Fruit fly (Drosophila melanogaster) whole organism, larva: ENCODE results near the gene CG13358.

Source experiments
- noc ChIP-seq: fragments of 200-800 bp; sonication (Bioruptor generic); optimal IDR thresholded peaks from 3 replicates; lab custom pipeline; 2019; ENCODE audit warnings: missing biosample characterization, mild to moderate bottlenecking, missing genetic modification characterization, moderate library complexity

CG13358 gene

DNA sequence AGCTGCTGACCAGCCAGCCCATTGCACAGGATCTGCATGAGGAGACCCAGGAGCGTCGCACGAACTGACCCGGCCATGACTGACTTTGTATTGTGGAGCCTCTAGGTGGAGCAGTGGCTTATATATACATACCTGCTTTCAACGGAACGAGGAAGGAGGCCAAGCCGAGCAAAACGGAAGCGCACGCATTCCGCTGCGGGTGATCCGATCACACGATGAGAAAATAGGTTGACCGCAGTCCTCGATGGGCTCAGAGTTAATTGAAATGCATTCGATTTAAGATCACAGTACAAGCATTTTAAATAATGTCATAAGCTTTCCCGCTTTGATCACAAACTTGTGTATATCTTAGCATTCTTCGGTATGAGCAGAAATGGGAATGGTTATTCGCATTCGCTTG is at the start of gene CG13358:
Gene CG13358 (minus strand): TSS at position 101 of the 400 bp plus-strand sequence.
- TF ChIP-seq noc (tag; lab: Kevin White, UChicago): no peak

DNA sequence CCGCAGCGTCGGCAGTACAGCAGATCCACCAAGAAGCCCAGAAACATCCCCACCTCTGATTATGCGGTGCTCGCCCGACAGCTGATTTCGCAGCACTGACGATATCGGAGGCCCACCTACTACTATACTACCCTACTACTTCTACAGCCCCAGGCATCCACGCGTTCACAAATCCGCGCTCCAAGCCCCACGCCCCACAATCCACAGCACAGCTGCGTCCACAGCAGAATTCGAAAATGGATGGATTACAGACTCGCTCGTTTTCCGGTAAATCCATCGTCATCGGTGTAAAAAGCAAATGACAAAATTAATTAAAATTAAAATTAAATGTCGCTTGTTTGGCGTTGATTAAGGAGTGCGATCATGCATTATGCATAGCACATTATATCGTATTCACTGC is 42.3 kb upstream of the CG13358 start, which contains the start of gene CG3713:
Gene CG3713 (minus strand): TSS at position 101 of the 400 bp plus-strand sequence.
- no peak for TF ChIP-seq noc (tag; lab: Kevin White, UChicago)

DNA sequence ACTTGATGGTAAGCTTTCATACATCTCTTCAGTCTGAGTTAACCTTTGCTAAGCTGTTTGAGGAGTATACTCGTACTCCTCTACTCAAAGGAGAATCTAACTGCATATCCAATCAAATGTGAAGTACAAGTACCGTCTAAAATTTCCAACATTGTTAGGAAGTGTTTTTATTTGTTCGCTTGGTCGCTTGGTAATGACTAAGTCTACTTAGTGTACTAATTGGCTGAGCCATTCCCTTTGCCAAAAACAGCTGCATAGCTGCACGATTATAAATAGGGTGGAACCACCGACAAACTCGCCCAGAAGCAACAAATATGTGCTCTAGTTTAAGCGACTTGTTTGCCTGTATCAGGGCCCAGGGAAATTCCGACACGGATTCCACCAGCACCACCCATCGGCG is 39.8 kb upstream of the CG13358 start, which contains the start of gene CG14635:
Gene CG14635 (plus strand): TSS at position 301 of the 400 bp plus-strand sequence.
- TF ChIP-seq noc (tag; lab: Kevin White, UChicago): no peak

DNA sequence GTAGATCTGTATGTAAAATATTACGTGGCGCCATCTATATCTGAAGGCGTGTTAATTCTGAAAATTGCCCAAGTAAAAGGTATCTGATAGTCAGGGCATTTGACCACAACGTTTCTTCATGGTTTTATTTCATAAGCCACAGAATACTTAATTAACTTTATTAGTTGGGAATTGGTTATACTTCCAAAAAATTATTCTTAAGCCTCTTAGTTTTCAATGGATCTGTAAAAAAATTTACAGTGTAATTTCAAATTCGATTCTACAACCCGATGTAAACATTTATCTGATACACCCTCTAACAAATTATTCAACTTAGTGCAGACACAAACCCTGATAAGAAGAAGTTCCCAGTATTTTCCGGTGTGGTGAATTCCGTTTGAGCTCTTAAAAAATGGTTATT is 38.8 kb upstream of the CG13358 start:
- no peak for TF ChIP-seq noc (tag; lab: Kevin White, UChicago)

DNA sequence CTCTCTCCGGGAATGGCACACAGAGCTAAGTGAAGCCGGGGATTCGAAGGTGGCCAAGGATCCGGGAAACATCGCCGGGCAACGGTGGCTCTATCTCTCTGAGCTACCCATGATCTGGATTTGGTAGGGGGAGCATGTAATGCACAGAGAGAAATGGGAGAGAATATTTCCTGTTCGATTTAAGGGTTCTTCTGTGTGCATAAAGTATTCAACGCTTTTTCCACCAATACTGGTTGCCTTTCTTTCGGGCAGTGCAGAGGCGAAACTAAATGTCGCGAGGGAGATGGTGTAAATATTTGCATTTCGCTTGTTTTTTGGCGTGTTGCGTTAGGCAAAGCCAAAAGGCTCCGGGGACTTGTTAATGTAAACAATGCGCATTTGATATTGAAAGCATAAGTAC is 37.2 kb upstream of the CG13358 start:
- no peak for TF ChIP-seq noc (tag; lab: Kevin White, UChicago)

DNA sequence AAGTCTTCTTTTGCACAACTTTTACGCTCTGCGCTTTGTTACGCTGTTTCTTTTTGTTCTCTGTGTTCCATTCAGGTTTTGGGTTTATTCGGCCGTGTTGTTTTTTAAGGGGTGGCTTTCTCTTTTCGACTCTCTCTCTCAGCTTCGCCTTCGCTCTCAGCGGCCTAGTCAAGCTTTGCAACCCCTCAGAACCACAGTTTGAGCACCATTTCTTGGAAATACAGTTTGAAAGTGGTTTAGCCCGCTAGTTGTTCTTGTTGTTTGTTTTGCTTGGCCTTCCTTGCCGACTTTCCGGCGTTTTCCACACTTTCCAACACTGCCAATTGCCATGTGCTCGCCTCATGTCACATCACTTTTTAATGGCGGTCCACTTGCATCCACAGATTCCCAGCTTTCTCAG is 36.3 kb upstream of the CG13358 start:
- TF ChIP-seq noc (tag; lab: Kevin White, UChicago): no peak

DNA sequence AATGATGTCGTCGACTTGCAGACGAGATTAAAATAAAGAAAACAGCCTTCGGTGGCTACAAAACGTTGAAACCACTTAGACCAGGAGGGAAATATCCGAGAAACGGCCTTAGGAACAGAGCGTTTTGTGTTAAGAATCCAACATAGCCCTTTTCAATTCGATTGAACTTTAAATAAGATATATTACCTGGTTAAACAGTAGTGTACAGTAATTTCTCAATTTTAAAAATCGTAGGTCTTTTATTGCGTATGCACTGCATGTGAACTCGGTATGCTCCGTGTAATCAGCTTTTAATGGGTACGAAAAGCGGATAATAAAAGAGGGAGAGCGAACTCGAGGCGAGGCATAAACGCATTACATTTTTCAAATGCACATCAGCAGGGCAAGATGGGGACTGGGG is 33.3 kb upstream of the CG13358 start:
- TF ChIP-seq noc (tag; lab: Kevin White, UChicago): no peak

DNA sequence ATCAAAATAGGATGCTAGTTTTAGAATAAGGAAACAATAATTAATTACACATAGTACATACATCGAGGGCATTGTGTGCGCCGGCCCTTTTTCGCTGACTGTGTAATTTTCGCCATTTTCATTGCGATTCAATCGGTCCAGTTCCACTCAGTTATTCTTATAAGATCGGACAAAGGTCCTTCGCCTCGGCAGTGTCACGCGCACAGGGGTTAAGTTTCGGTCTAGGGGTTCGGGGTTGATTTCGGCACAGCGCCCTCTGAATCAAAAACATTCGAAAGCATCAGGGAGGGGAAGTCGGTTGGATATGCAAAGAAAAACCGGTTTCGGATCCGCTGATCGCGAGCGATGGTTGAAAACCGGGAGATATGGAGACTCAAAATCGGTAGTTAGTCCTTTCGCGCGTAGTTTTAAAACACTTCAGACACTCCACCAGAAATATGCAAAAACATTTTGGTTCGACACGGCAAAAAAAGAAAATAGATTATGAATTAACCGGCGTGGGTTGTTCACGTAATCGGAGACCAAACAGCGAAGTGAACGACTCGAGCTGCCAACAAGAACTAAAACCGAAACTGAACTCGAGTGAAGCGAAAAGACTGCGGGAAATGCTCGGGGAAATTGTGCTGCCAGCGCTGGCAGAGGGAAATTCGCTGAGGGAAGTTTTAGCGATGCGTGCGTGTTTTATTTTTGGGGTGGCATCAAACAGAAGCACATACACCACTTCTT is 31.4 kb upstream of the CG13358 start:
- no peak for TF ChIP-seq noc (tag; lab: Kevin White, UChicago)

DNA sequence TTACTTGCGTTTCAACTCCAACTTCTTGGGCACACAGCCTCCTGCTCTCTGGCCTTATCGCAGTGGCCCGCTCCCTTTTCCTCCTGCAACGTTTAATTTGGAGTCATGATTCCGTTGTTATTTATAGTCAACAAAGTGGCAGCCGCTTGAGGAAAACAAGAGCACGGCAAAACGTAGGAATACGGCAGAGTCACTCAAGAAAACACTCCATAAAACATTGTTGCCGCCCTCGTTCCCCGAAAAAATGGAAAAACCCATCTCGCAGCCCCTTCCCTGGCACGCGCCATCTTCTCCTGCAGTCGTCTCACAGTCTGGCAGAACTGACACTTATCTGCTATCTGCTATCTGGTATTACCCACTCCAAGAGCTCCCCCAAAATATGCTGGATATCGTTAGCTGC is 20.2 kb upstream of the CG13358 start:
- no peak for TF ChIP-seq noc (tag; lab: Kevin White, UChicago)

DNA sequence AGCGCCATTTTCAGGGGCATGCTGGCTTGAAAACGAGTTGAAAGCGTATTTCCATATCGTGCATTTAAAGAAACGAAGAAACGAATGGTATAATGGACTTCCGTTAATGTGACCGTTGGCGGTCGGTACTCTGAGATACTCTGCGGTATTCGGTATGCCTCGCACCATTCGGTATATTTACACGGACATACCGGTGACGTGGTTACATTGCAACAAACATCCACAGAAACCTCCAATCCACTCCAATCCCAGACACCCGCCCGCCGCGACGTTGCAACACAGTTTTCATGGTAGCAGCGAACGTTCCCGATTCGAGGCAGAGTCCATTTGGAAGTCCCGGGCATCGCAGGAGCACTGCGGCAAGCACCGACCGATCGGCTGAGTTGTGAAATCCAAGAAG is 1.2 kb upstream of the CG13358 start, which contains the start of gene Sec22:
Gene Sec22 (plus strand): TSS at position 170 of the 400 bp plus-strand sequence.
- TF ChIP-seq noc (tag; lab: Kevin White, UChicago): no peak

DNA sequence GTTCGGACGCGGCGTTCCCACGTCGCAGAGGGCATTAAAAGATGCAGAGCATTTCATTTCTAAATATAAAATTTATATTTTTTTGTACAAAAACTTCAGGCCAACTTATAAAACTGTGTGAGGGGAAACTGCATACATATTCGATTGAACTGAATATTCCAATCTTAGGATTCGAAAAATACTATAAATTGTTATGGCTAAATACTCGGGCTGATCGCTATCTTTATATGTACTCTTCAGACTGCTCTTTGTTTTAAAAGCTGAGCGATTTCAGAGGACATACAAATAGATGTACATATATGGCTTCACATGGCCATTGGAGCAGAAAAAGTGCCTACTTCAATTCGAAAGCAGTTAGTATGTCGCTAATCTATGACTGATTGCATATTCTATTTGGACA is 1.4 kb downstream of the CG13358 start, which contains the start of gene CG13359:
Gene CG13359 (minus strand): TSS at position 101 of the 400 bp plus-strand sequence.
- no peak for TF ChIP-seq noc (tag; lab: Kevin White, UChicago)

DNA sequence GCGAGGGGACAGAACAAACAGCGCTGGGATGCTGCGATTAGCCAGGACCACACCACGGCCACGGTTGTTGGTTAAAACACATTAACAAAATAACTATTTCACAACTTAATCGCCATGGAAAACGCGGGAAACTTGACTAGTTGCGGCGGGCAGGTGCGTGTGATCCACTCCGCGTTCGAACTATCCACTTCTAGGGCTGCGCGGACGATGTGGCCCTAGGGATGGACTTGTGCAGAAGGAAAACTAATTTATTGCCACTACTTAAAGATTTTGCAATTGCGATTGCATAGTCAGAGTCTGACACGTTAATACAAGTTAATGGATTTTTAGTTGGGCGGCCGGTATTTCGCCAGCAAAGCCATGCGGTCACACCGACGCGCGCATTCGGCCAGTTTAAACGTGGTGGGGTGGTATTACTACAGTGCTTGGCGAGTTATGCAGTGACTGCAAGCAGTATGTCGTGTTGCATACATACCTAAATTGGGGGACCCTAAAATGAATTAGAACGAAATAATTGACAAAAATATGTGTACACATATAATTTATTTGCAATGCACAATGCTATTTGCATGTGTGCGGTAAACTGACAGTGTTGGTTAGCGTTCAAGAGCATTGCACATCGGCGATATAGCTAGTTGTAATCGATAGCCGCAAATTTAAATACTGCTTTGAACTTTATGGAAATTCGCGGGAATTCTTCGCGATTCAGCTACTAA is 3.4 kb downstream of the CG13358 start, which contains the start of gene Rbf:
Gene Rbf (minus strand): TSS at position 323 of the 716 bp plus-strand sequence.
- peak; percentile 3 for TF ChIP-seq noc (tag; lab: Kevin White, UChicago)

DNA sequence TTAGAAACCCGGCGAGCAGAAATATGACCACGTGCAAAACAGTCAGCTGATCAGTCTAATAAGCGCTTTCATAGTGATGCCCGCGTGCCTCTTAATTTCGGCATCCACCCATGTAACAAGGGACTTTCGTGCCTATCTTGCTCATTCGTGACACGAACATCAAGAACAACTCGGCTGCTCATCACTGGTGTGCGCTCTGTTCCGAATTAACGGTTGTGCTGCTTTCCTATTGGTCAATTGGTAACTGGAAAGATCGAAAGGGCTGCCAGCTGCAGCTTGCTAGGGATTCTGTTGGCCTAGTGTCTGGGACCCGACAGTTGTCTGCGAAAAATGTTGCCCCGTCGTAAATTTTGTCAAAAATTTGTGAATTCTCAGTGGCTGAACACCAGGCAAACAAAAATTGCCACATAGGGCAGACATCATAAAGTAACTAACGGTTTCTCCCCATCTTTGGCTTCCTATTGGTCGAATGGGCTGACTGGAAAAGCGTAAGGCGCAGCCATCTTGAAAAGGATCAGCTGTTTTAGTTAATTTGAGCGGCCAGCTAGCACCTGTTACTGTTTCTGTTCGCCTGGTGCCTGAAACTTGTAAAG is 8.2 kb downstream of the CG13358 start:
- peak; percentile 17 for TF ChIP-seq noc (tag; lab: Kevin White, UChicago)

DNA sequence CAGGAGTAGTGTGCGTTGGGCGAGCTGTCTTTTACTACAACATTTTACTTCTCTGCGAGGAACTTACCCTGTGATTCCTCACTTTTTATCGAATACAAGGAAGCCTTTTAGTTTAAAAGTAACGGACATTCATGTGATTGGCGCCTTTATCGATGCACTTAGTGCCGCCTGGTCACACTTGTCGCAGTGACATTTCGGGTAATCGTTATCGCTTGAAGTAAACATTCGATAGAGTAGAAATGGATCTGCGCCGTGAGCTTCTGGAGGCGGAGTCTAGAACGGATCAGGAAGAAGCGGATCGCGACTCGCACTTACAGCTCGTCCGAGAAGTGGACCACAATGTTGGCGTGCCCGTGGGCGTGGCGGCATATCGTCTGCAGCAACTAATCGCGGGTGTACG is 11.8 kb downstream of the CG13358 start, which contains the start of gene CG16989:
Gene CG16989 (plus strand): TSS at position 225 of the 400 bp plus-strand sequence.
- TF ChIP-seq noc (tag; lab: Kevin White, UChicago): no peak

DNA sequence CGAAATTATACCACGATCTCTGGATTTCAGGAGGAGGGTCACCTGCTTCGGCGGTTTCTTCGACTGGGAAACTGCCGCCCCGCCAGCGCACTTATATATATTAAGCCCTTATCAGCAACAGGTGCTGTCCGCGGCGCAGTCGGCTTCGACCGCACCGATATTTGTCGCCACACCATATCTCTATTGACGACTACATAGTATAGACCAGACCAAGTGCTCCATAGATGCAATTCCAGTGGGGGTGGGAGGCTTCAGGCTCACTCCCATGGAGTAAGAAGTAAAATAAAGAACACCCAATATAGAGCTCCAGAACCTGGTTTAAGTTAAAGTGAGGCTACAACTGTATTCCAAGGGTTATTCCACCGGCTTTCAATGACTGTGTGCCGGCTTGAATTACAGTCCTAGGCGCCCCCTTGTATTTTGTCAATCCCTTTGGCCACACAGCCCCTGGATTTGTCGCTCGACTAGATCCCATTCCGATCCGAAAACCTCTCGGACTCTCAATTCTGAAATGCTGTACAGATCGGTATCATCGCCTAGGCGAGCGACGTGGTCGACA is 14.6 kb downstream of the CG13358 start, which contains the start of gene CG13360:
Gene CG13360 (minus strand): TSS at position 51 of the 559 bp plus-strand sequence.
- TF ChIP-seq noc (tag; lab: Kevin White, UChicago): no peak
